Fruit fly (Drosophila melanogaster) whole organism, prepupa: ENCODE results near the gene CG46434.

ENCODE experiments used
- Blimp-1 ChIP-seq: fragments of 200-800 bp; sonication (Bioruptor generic); optimal IDR thresholded peaks from 3 replicates; lab custom pipeline; 2017; ENCODE audit warnings: missing biosample characterization, missing genetic modification characterization, mild to moderate bottlenecking, moderate library complexity, missing genetic modification reagents
- CG10631 ChIP-seq: fragments of 200-800 bp; sonication (Bioruptor generic); optimal IDR thresholded peaks from 2 replicates; lab custom pipeline; 2016; ENCODE audit warnings: missing biosample characterization, missing genetic modification characterization
- CG10669 ChIP-seq: fragments of 200-800 bp; sonication (Bioruptor generic); optimal IDR thresholded peaks from 3 replicates; lab custom pipeline; 2018; ENCODE audit warnings: missing biosample characterization, mild to moderate bottlenecking, missing genetic modification characterization, moderate library complexity
- CG11762 ChIP-seq: fragments of 200-800 bp; sonication (Bioruptor generic); optimal IDR thresholded peaks from 3 replicates; lab custom pipeline; 2016; ENCODE audit warnings: missing biosample characterization, missing genetic modification characterization; ENCODE audit not compliant: insufficient read depth
- CG11902 ChIP-seq: fragments of 200-800 bp; sonication (Bioruptor generic); optimal IDR thresholded peaks from 3 replicates; lab custom pipeline; 2016; ENCODE audit warnings: missing biosample characterization, missing genetic modification characterization
- CG15336 ChIP-seq: fragments of 200-800 bp; sonication (Bioruptor generic); IDR thresholded peaks from 2 replicates; pipeline ENCODE4 v1.3.6; 2022; ENCODE audit warnings: missing biosample characterization, missing genetic modification characterization
- CG1621 ChIP-seq: fragments of 200-800 bp; sonication (Bioruptor generic); optimal IDR thresholded peaks from 3 replicates; lab custom pipeline; 2018; ENCODE audit warnings: missing biosample characterization, mild to moderate bottlenecking, missing genetic modification characterization
- CG16779 ChIP-seq: fragments of 200-800 bp; sonication (Bioruptor generic); optimal IDR thresholded peaks from 3 replicates; lab custom pipeline; 2017; ENCODE audit warnings: missing biosample characterization, mild to moderate bottlenecking, missing genetic modification characterization
- CG3032 ChIP-seq: fragments of 200-800 bp; optimal IDR thresholded peaks from 2 replicates; lab custom pipeline; 2019; ENCODE audit warnings: missing biosample characterization, mild to moderate bottlenecking, missing genetic modification characterization, moderate library complexity
- CG31627 ChIP-seq: fragments of 200-800 bp; sonication (Bioruptor generic); optimal IDR thresholded peaks from 3 replicates; lab custom pipeline; 2016; ENCODE audit warnings: missing biosample characterization, missing genetic modification characterization
- CG32006 ChIP-seq: fragments of 200-800 bp; sonication (Bioruptor generic); optimal IDR thresholded peaks from 3 replicates; lab custom pipeline; 2017; ENCODE audit warnings: missing biosample characterization, mild to moderate bottlenecking, missing genetic modification characterization
- CG34406 ChIP-seq: fragments of 200-800 bp; sonication (Bioruptor generic); optimal IDR thresholded peaks from 3 replicates; lab custom pipeline; 2016; ENCODE audit warnings: missing biosample characterization, missing genetic modification characterization
- CG3919 ChIP-seq: fragments of 200-800 bp; sonication (Bioruptor generic); optimal IDR thresholded peaks from 3 replicates; lab custom pipeline; 2016; ENCODE audit warnings: missing biosample characterization, missing genetic modification characterization
- CG4318 ChIP-seq: fragments of 200-800 bp; sonication (Bioruptor generic); optimal IDR thresholded peaks from 3 replicates; lab custom pipeline; 2017; ENCODE audit warnings: missing biosample characterization, mild to moderate bottlenecking, missing genetic modification characterization
- CG6163 ChIP-seq: fragments of 200-800 bp; sonication (Bioruptor generic); IDR thresholded peaks from 3 replicates; pipeline ENCODE4 v1.3.6; 2022; ENCODE audit warnings: missing biosample characterization, missing genetic modification characterization
- CG6276 ChIP-seq: fragments of 200-800 bp; sonication (Bioruptor generic); optimal IDR thresholded peaks from 2 replicates; lab custom pipeline; 2017; ENCODE audit warnings: missing biosample characterization, mild to moderate bottlenecking, missing genetic modification characterization
- CG6854 ChIP-seq: fragments of 200-800 bp; sonication (Bioruptor generic); optimal IDR thresholded peaks from 2 replicates; lab custom pipeline; 2017; ENCODE audit warnings: missing biosample characterization, mild to moderate bottlenecking, missing genetic modification characterization
- CG7368 ChIP-seq: fragments of 200-800 bp; sonication (Bioruptor generic); optimal IDR thresholded peaks from 3 replicates; lab custom pipeline; 2016; ENCODE audit warnings: missing biosample characterization, missing genetic modification characterization
- CG8119 ChIP-seq: fragments of 200-800 bp; sonication (Bioruptor generic); IDR thresholded peaks from 3 replicates; pipeline ENCODE4 v1.3.6; 2022; ENCODE audit warnings: missing biosample characterization, missing genetic modification characterization
- CG8319 ChIP-seq: fragments of 200-800 bp; sonication (Bioruptor generic); optimal IDR thresholded peaks from 3 replicates; lab custom pipeline; 2016; ENCODE audit warnings: missing biosample characterization, missing genetic modification characterization
- CG8632 ChIP-seq: fragments of 200-800 bp; sonication (Bioruptor generic); optimal IDR thresholded peaks from 3 replicates; lab custom pipeline; 2016; ENCODE audit warnings: missing biosample characterization, missing genetic modification characterization
- CG9139 ChIP-seq: fragments of 200-800 bp; sonication (Bioruptor generic); optimal IDR thresholded peaks from 3 replicates; lab custom pipeline; 2017; ENCODE audit warnings: missing biosample characterization, mild to moderate bottlenecking, missing genetic modification characterization
- Eip75B ChIP-seq: fragments of 200-800 bp; sonication (Bioruptor generic); optimal IDR thresholded peaks from 3 replicates; lab custom pipeline; 2016; ENCODE audit warnings: missing biosample characterization, missing genetic modification characterization
- Eip78C ChIP-seq: fragments of 200-800 bp; sonication (Bioruptor generic); peaks from one replicate; lab custom pipeline; 2016; ENCODE audit warnings: missing biosample characterization, missing genetic modification characterization
- Ets21C ChIP-seq: fragments of 200-800 bp; sonication (Bioruptor generic); optimal IDR thresholded peaks from 3 replicates; lab custom pipeline; 2016; ENCODE audit warnings: missing biosample characterization, missing genetic modification characterization
- Ets96B ChIP-seq: fragments of 200-800 bp; optimal IDR thresholded peaks from 2 replicates; lab custom pipeline; 2019; ENCODE audit warnings: missing biosample characterization, mild to moderate bottlenecking, missing genetic modification characterization, moderate library complexity
- Gug ChIP-seq: fragments of 200-800 bp; sonication (Bioruptor generic); IDR thresholded peaks from 2 replicates; pipeline ENCODE4 v1.3.6; 2022; ENCODE audit warnings: missing biosample characterization, missing genetic modification characterization
- Hr38 ChIP-seq: sonication (Bioruptor generic); optimal IDR thresholded peaks from 2 replicates; lab custom pipeline; 2016; ENCODE audit warnings: missing biosample characterization, missing genetic modification characterization
- Hr39 ChIP-seq: fragments of 200-800 bp; sonication (Bioruptor generic); optimal IDR thresholded peaks from 2 replicates; lab custom pipeline; 2016; ENCODE audit warnings: missing biosample characterization, missing genetic modification characterization
- Met ChIP-seq: fragments of 200-800 bp; sonication (Bioruptor generic); optimal IDR thresholded peaks from 3 replicates; lab custom pipeline; 2016; ENCODE audit warnings: missing biosample characterization, missing genetic modification characterization
- OdsH ChIP-seq: fragments of 200-800 bp; sonication (Bioruptor generic); optimal IDR thresholded peaks from 3 replicates; lab custom pipeline; 2016; ENCODE audit warnings: missing biosample characterization, missing genetic modification characterization
- Smox ChIP-seq: fragments of 200-800 bp; sonication (Bioruptor generic); optimal IDR thresholded peaks from 3 replicates; lab custom pipeline; 2016; ENCODE audit warnings: missing biosample characterization, missing genetic modification characterization
- Sox102F ChIP-seq: fragments of 200-800 bp; sonication (Bioruptor generic); optimal IDR thresholded peaks from 2 replicates; lab custom pipeline; 2016; ENCODE audit warnings: missing biosample characterization, mild to moderate bottlenecking, missing genetic modification characterization
- achi ChIP-seq: fragments of 200-800 bp; sonication (Bioruptor generic); optimal IDR thresholded peaks from 3 replicates; lab custom pipeline; 2016; ENCODE audit warnings: missing biosample characterization, missing genetic modification characterization
- acj6 ChIP-seq: fragments of 200-800 bp; sonication (Bioruptor generic); optimal IDR thresholded peaks from 3 replicates; lab custom pipeline; 2016; ENCODE audit warnings: missing biosample characterization, missing genetic modification characterization
- cyc ChIP-seq: fragments of 200-800 bp; sonication (Bioruptor generic); optimal IDR thresholded peaks from 3 replicates; lab custom pipeline; 2016; ENCODE audit warnings: missing biosample characterization, missing genetic modification characterization
- dac ChIP-seq: fragments of 200-800 bp; sonication (Bioruptor generic); optimal IDR thresholded peaks from 2 replicates; lab custom pipeline; 2017; ENCODE audit warnings: missing biosample characterization, mild to moderate bottlenecking, missing genetic modification characterization
- dsx ChIP-seq: fragments of 200-800 bp; optimal IDR thresholded peaks from 3 replicates; lab custom pipeline; 2019; ENCODE audit warnings: missing biosample characterization, mild to moderate bottlenecking, missing genetic modification characterization, moderate library complexity; ENCODE audit not compliant: poor library complexity, severe bottlenecking
- eg ChIP-seq: fragments of 200-800 bp; sonication (Bioruptor generic); IDR thresholded peaks from 3 replicates; pipeline ENCODE4 v1.3.6; 2022; ENCODE audit warnings: missing biosample characterization, missing genetic modification characterization
- fd85E ChIP-seq: fragments of 200-800 bp; sonication (Bioruptor generic); optimal IDR thresholded peaks from 3 replicates; lab custom pipeline; 2016; ENCODE audit warnings: missing biosample characterization, missing genetic modification characterization
- fkh ChIP-seq: fragments of 200-800 bp; sonication (Bioruptor generic); optimal IDR thresholded peaks from 3 replicates; lab custom pipeline; 2017; ENCODE audit warnings: missing biosample characterization, mild to moderate bottlenecking, missing genetic modification characterization, moderate library complexity
- lz ChIP-seq: fragments of 200-800 bp; sonication (Bioruptor generic); optimal IDR thresholded peaks from 3 replicates; lab custom pipeline; 2016; ENCODE audit warnings: missing biosample characterization, missing genetic modification characterization
- net ChIP-seq: fragments of 200-800 bp; sonication (Bioruptor generic); optimal IDR thresholded peaks from 3 replicates; lab custom pipeline; 2016; ENCODE audit warnings: missing biosample characterization, missing genetic modification characterization
- pdm3 ChIP-seq: fragments of 200-800 bp; sonication (Bioruptor generic); optimal IDR thresholded peaks from 3 replicates; lab custom pipeline; 2016; ENCODE audit warnings: missing biosample characterization, missing genetic modification characterization
- salr ChIP-seq, 2 experiments: fragments of 200-800 bp; sonication (Bioruptor generic); optimal IDR thresholded peaks; 3 replicates each; lab custom pipeline; 2016 to 2018; ENCODE audit warnings: missing biosample characterization in 2 of 2, missing genetic modification characterization in 2 of 2, mild to moderate bottlenecking in 1 of 2
- spab ChIP-seq: fragments of 200-800 bp; sonication (Bioruptor generic); optimal IDR thresholded peaks from 2 replicates; lab custom pipeline; 2017; ENCODE audit warnings: missing biosample characterization, mild to moderate bottlenecking, missing genetic modification characterization, missing genetic modification reagents
- svp ChIP-seq: fragments of 200-800 bp; sonication (Bioruptor generic); peaks from one replicate; lab custom pipeline; 2016; ENCODE audit warnings: missing biosample characterization, missing genetic modification characterization
- topi ChIP-seq: fragments of 200-800 bp; sonication (Bioruptor generic); optimal IDR thresholded peaks from 3 replicates; lab custom pipeline; 2016; ENCODE audit warnings: missing biosample characterization, missing genetic modification characterization
- vri ChIP-seq: fragments of 200-800 bp; sonication (Bioruptor generic); optimal IDR thresholded peaks from 3 replicates; lab custom pipeline; 2016; ENCODE audit warnings: missing biosample characterization, mild to moderate bottlenecking, missing genetic modification characterization

Gene CG46434

dm6 chr3L:19544105-19544504 is at the start of gene CG46434, which contains the start of gene Dred:
TSS of gene CG46434 (minus strand) at chr3L:19544205.
TSS of gene Dred (minus strand) at chr3L:19544205.
- TF ChIP-seq CG3032 (tag; lab: Kevin White, UChicago) (no peak), Eip78C (no peak), CG4318 (GFP tag; lab: Kevin White, UChicago) (no peak), Gug (GFP tag; lab: Robert Waterston, UW) (no peak)

- peak; percentile 100 for TF ChIP-seq CG8119 (GFP tag; lab: Robert Waterston, UW)
- peak; percentile 100 for TF ChIP-seq CG1621
- TF ChIP-seq OdsH (GFP tag; lab: Kevin White, UChicago): peak; percentile 100
- TF ChIP-seq Eip78C: peak; percentile 100
- TF ChIP-seq acj6 (GFP tag; lab: Kevin White, UChicago): peak; percentile 100
- TF ChIP-seq CG11902 (GFP tag; lab: Kevin White, UChicago): peak; percentile 100
- peak; percentile 100 for TF ChIP-seq Hr39 (GFP tag; lab: Kevin White, UChicago)
- TF ChIP-seq Eip75B (GFP tag; lab: Kevin White, UChicago): peak; percentile 100
- peak; percentile 100 for TF ChIP-seq CG4318 (GFP tag; lab: Kevin White, UChicago)
- TF ChIP-seq Met: peak; percentile 100
- peak; percentile 100 for TF ChIP-seq CG34406 (GFP tag; lab: Kevin White, UChicago)
- TF ChIP-seq lz (GFP tag; lab: Kevin White, UChicago): peak; percentile 100
- peak; percentile 100 for TF ChIP-seq CG9139
- TF ChIP-seq Hr38 (GFP tag; lab: Kevin White, UChicago): peak; percentile 100
- peak; percentile 100 for TF ChIP-seq cyc (GFP tag; lab: Kevin White, UChicago)
- peak; percentile 100 for TF ChIP-seq CG10669 (GFP tag; lab: Kevin White, UChicago)
- peak; percentile 100 for TF ChIP-seq CG3032 (tag; lab: Kevin White, UChicago)
- peak; percentile 100 for TF ChIP-seq CG31627 (GFP tag; lab: Kevin White, UChicago)
- TF ChIP-seq CG7368: peak; percentile 100
- TF ChIP-seq Sox102F (GFP tag; lab: Kevin White, UChicago): peak; percentile 100
- TF ChIP-seq fd85E (GFP tag; lab: Kevin White, UChicago): peak; percentile 99
- peak; percentile 100 for TF ChIP-seq vri (GFP tag; lab: Kevin White, UChicago)
- peak; percentile 100 for TF ChIP-seq Ets96B (tag; lab: Kevin White, UChicago)
- TF ChIP-seq CG10631: peak; percentile 100
- TF ChIP-seq CG6276 (GFP tag; lab: Kevin White, UChicago): peak; percentile 100
- TF ChIP-seq CG8319 (GFP tag; lab: Kevin White, UChicago): peak; percentile 100
- peak; percentile 100 for TF ChIP-seq spab
- peak; percentile 100 for TF ChIP-seq dac (GFP tag; lab: Kevin White, UChicago)
- TF ChIP-seq pdm3 (GFP tag; lab: Kevin White, UChicago): peak; percentile 100
- peak; percentile 99 for TF ChIP-seq CG16779 (tag; lab: Kevin White, UChicago)
- peak; percentile 100 for TF ChIP-seq CG32006 (GFP tag; lab: Kevin White, UChicago)
- peak; percentile 100 for TF ChIP-seq CG8632 (GFP tag; lab: Kevin White, UChicago)
- peak; percentile 100 for TF ChIP-seq fkh (GFP tag; lab: Kevin White, UChicago)
- peak; percentile 99 for TF ChIP-seq Blimp-1 (GFP tag; lab: Kevin White, UChicago)
- TF ChIP-seq net (GFP tag; lab: Kevin White, UChicago): peak; percentile 100
- TF ChIP-seq salr (GFP tag; optimal IDR thresholded peaks at IDR 0.05; lab: Kevin White, UChicago): peak; percentile 100
- TF ChIP-seq eg: peak; percentile 100
- TF ChIP-seq topi (GFP tag; lab: Kevin White, UChicago): peak; percentile 100
- peak; percentile 100 for TF ChIP-seq svp (GFP tag; lab: Kevin White, UChicago)
- peak; percentile 100 for TF ChIP-seq Smox (GFP tag; lab: Kevin White, UChicago)
- peak; percentile 100 for TF ChIP-seq CG6854
- TF ChIP-seq dsx (GFP tag; lab: Kevin White, UChicago): peak; percentile 99
- peak; percentile 100 for TF ChIP-seq CG11762 (GFP tag; lab: Kevin White, UChicago)
- TF ChIP-seq CG6163 (GFP tag; lab: Robert Waterston, UW): peak; percentile 100
- peak; percentile 100 for TF ChIP-seq CG3919 (GFP tag; lab: Kevin White, UChicago)
- TF ChIP-seq Gug (GFP tag; lab: Robert Waterston, UW): peak; percentile 100
- TF ChIP-seq CG15336 (GFP tag; lab: Robert Waterston, UW): peak; percentile 100
- peak; percentile 100 for TF ChIP-seq achi (GFP tag; lab: Kevin White, UChicago)
- TF ChIP-seq Ets21C: peak; percentile 100
Measured at dm6 chr3L:19590422-19590821, 46.4 kb upstream of the CG46434 start, which contains the start of gene CG14100. TSS of gene CG14100 (minus strand) at chr3L:19590524.
